Fruit fly (Drosophila melanogaster) whole organism, embryonic: ENCODE measurements around the gene CG6431.

Experiments
- Antp ChIP-seq: fragments of 200-800 bp; sonication (Bioruptor generic); optimal IDR thresholded peaks from 3 replicates; lab custom pipeline; 2016; ENCODE audit warnings: missing biosample characterization, missing genetic modification characterization
- Asciz ChIP-seq: fragments of 200-800 bp; sonication (Bioruptor generic); optimal IDR thresholded peaks from 2 replicates; lab custom pipeline; 2017; ENCODE audit warnings: missing biosample characterization, mild to moderate bottlenecking, missing genetic modification characterization, missing genetic modification reagents
- Blimp-1 ChIP-seq: fragments of 200-800 bp; sonication (Bioruptor generic); optimal IDR thresholded peaks from 3 replicates; lab custom pipeline; 2018; ENCODE audit warnings: missing biosample characterization, missing genetic modification characterization, mild to moderate bottlenecking, moderate library complexity, missing genetic modification reagents
- C15 ChIP-seq: fragments of 200-800 bp; sonication (Bioruptor generic); IDR thresholded peaks from 3 replicates; pipeline ENCODE4 v1.3.6; 2022; ENCODE audit warnings: missing biosample characterization, missing genetic modification characterization
- CG11504 ChIP-seq: fragments of 200-800 bp; sonication (Bioruptor generic); optimal IDR thresholded peaks from 3 replicates; lab custom pipeline; 2019; ENCODE audit warnings: missing biosample characterization, mild to moderate bottlenecking, missing genetic modification characterization, moderate library complexity
- CG12155 ChIP-seq: fragments of 200-800 bp; sonication (Bioruptor generic); optimal IDR thresholded peaks from 3 replicates; lab custom pipeline; 2016; ENCODE audit warnings: missing biosample characterization, missing genetic modification characterization
- CG14050 ChIP-seq: fragments of 200-800 bp; sonication (Bioruptor generic); IDR thresholded peaks from 3 replicates; pipeline ENCODE4 v1.3.6; 2022; ENCODE audit warnings: missing biosample characterization, missing genetic modification characterization
- CG14441 ChIP-seq: fragments of 200-800 bp; sonication (Bioruptor generic); IDR thresholded peaks from 2 replicates; pipeline ENCODE4 v1.3.6; 2022; ENCODE audit warnings: missing biosample characterization, missing genetic modification characterization
- CG14860 ChIP-seq: fragments of 200-800 bp; sonication (Bioruptor generic); IDR thresholded peaks from 3 replicates; pipeline ENCODE4 v1.3.6; 2022; ENCODE audit warnings: missing biosample characterization, missing genetic modification characterization; ENCODE audit not compliant: partially characterized antibody
- CG15514 ChIP-seq: fragments of 200-800 bp; sonication (Bioruptor generic); optimal IDR thresholded peaks from 3 replicates; lab custom pipeline; 2017; ENCODE audit warnings: missing biosample characterization, missing genetic modification characterization, mild to moderate bottlenecking, moderate library complexity, missing genetic modification reagents
- CG15696 ChIP-seq: fragments of 200-800 bp; sonication (Bioruptor generic); optimal IDR thresholded peaks from 2 replicates; lab custom pipeline; 2019; ENCODE audit warnings: missing biosample characterization, mild to moderate bottlenecking, missing genetic modification characterization, moderate library complexity
- CG16863 ChIP-seq: fragments of 200-800 bp; sonication (Bioruptor generic); optimal IDR thresholded peaks from 3 replicates; lab custom pipeline; 2016; ENCODE audit warnings: missing biosample characterization, missing genetic modification characterization
- CG18262 ChIP-seq: fragments of 200-800 bp; optimal IDR thresholded peaks from 3 replicates; lab custom pipeline; 2019; ENCODE audit warnings: missing biosample characterization, mild to moderate bottlenecking, missing genetic modification characterization, moderate library complexity
- CG2712 ChIP-seq: fragments of 200-800 bp; optimal IDR thresholded peaks from 3 replicates; lab custom pipeline; 2019; ENCODE audit warnings: missing biosample characterization, mild to moderate bottlenecking, missing genetic modification characterization, moderate library complexity
- CG2875 ChIP-seq: fragments of 200-800 bp; sonication (Bioruptor generic); optimal IDR thresholded peaks from 2 replicates; lab custom pipeline; 2017; ENCODE audit warnings: missing biosample characterization, mild to moderate bottlenecking, missing genetic modification characterization, missing genetic modification reagents
- CG30403 ChIP-seq: fragments of 200-800 bp; sonication (Bioruptor generic); optimal IDR thresholded peaks from 3 replicates; lab custom pipeline; 2016; ENCODE audit warnings: missing biosample characterization, missing genetic modification characterization
- CG4282 ChIP-seq: fragments of 200-800 bp; sonication (Bioruptor generic); optimal IDR thresholded peaks from 2 replicates; lab custom pipeline; 2016; ENCODE audit warnings: missing biosample characterization, missing genetic modification characterization
- CG4730 ChIP-seq: fragments of 200-800 bp; sonication (Bioruptor generic); IDR thresholded peaks from 2 replicates; pipeline ENCODE4 v1.3.6; 2022; ENCODE audit warnings: missing biosample characterization, missing genetic modification characterization
- CG5953 ChIP-seq: fragments of 200-800 bp; sonication (Bioruptor generic); IDR thresholded peaks from 2 replicates; pipeline ENCODE4 v1.3.6; 2022; ENCODE audit warnings: missing biosample characterization, missing genetic modification characterization
- CG6813 ChIP-seq: fragments of 200-800 bp; sonication (Bioruptor generic); optimal IDR thresholded peaks from 2 replicates; lab custom pipeline; 2017; ENCODE audit warnings: missing biosample characterization, missing genetic modification characterization, mild to moderate bottlenecking, moderate library complexity, missing genetic modification reagents
- CG8388 ChIP-seq: fragments of 200-800 bp; sonication (Bioruptor generic); optimal IDR thresholded peaks from 2 replicates; lab custom pipeline; 2019; ENCODE audit warnings: missing biosample characterization, mild to moderate bottlenecking, missing genetic modification characterization, moderate library complexity
- CkIIα-i1 ChIP-seq: fragments of 200-800 bp; sonication (Bioruptor generic); IDR thresholded peaks from 2 replicates; pipeline ENCODE4 v1.3.6; 2022; ENCODE audit warnings: missing biosample characterization, missing genetic modification characterization
- Deaf1 ChIP-seq: fragments of 200-800 bp; optimal IDR thresholded peaks from 3 replicates; lab custom pipeline; 2019; ENCODE audit warnings: missing biosample characterization, mild to moderate bottlenecking, missing genetic modification characterization, moderate library complexity
- Ets97D ChIP-seq: fragments of 200-800 bp; sonication (Bioruptor generic); optimal IDR thresholded peaks from 3 replicates; lab custom pipeline; 2016; ENCODE audit warnings: missing biosample characterization, missing genetic modification characterization
- Gug ChIP-seq: fragments of 200-800 bp; sonication (Bioruptor generic); IDR thresholded peaks from 4 replicates; pipeline ENCODE4 v1.3.6; 2022; ENCODE audit warnings: missing biosample characterization, missing genetic modification characterization
- H15 ChIP-seq: fragments of 200-800 bp; sonication (Bioruptor generic); IDR thresholded peaks from 3 replicates; pipeline ENCODE4 v1.3.6; 2022; ENCODE audit warnings: missing biosample characterization, missing genetic modification characterization
- Hr3 ChIP-seq: fragments of 200-800 bp; sonication (Bioruptor generic); optimal IDR thresholded peaks from 3 replicates; lab custom pipeline; 2016; ENCODE audit warnings: missing biosample characterization, missing genetic modification characterization
- Kr ChIP-seq: fragments of 200-800 bp; sonication (Bioruptor generic); optimal IDR thresholded peaks from 2 replicates; lab custom pipeline; 2017; ENCODE audit warnings: missing biosample characterization, mild to moderate bottlenecking, missing genetic modification characterization
- MTF-1 ChIP-seq: fragments of 200-800 bp; sonication (Bioruptor generic); optimal IDR thresholded peaks from 2 replicates; lab custom pipeline; 2018; ENCODE audit warnings: missing biosample characterization, mild to moderate bottlenecking, missing genetic modification characterization, borderline replicate concordance
- Myb ChIP-seq: fragments of 200-800 bp; sonication (Bioruptor generic); optimal IDR thresholded peaks from 2 replicates; lab custom pipeline; 2016; ENCODE audit warnings: missing biosample characterization, missing genetic modification characterization
- Pdp1 ChIP-seq, 2 experiments: fragments of 200-800 bp; sonication (Bioruptor generic); optimal IDR thresholded peaks; 3 replicates each; lab custom pipeline; 2016; ENCODE audit warnings: missing biosample characterization in 2 of 2, missing genetic modification characterization in 2 of 2, mild to moderate bottlenecking in 1 of 2, moderate library complexity in 1 of 2
- Xrp1 ChIP-seq: fragments of 200-800 bp; sonication (Bioruptor generic); IDR thresholded peaks from 2 replicates; pipeline ENCODE4 v1.3.6; 2022; ENCODE audit warnings: missing biosample characterization, missing genetic modification characterization
- bab2 ChIP-seq: fragments of 200-800 bp; sonication (Bioruptor generic); optimal IDR thresholded peaks from 2 replicates; lab custom pipeline; 2016; ENCODE audit warnings: missing biosample characterization, missing genetic modification characterization
- bsh ChIP-seq, 2 experiments: fragments of 200-800 bp; sonication (Bioruptor generic); optimal IDR thresholded peaks; 2 replicates each; lab custom pipeline; 2017 to 2018; ENCODE audit warnings: mild to moderate bottlenecking in 2 of 2, missing biosample characterization in 2 of 2, missing genetic modification characterization in 2 of 2, moderate library complexity in 1 of 2
- chinmo ChIP-seq: fragments of 200-800 bp; sonication (Bioruptor generic); IDR thresholded peaks from 4 replicates; pipeline ENCODE4 v1.3.6; 2022; ENCODE audit warnings: missing biosample characterization, missing genetic modification characterization; ENCODE audit not compliant: partially characterized antibody
- cwo ChIP-seq: fragments of 200-800 bp; sonication (Bioruptor generic); optimal IDR thresholded peaks from 3 replicates; lab custom pipeline; 2017; ENCODE audit warnings: missing biosample characterization, missing genetic modification characterization, mild to moderate bottlenecking, moderate library complexity, missing genetic modification reagents
- dysf ChIP-seq: fragments of 200-800 bp; sonication (Bioruptor generic); IDR thresholded peaks from 3 replicates; pipeline ENCODE4 v1.3.6; 2022; ENCODE audit warnings: missing biosample characterization, missing genetic modification characterization
- ems ChIP-seq: fragments of 200-800 bp; sonication (Bioruptor generic); optimal IDR thresholded peaks from 3 replicates; lab custom pipeline; 2016; ENCODE audit warnings: missing biosample characterization, missing genetic modification characterization
- gro ChIP-seq: fragments of 200-800 bp; sonication (Bioruptor generic); optimal IDR thresholded peaks from 2 replicates; lab custom pipeline; 2016; ENCODE audit warnings: missing biosample characterization, missing genetic modification characterization
- gsb ChIP-seq: fragments of 200-800 bp; sonication (Bioruptor generic); IDR thresholded peaks from 2 replicates; pipeline ENCODE4 v1.3.6; 2022; ENCODE audit warnings: missing biosample characterization, missing genetic modification characterization
- hb ChIP-seq: fragments of 200-800 bp; sonication (Bioruptor generic); IDR thresholded peaks from 3 replicates; pipeline ENCODE4 v1.3.6; 2022; ENCODE audit warnings: missing biosample characterization, missing genetic modification characterization; ENCODE audit not compliant: partially characterized antibody
- hth ChIP-seq: fragments of >200 bp; optimal IDR thresholded peaks from 2 replicates; lab custom pipeline; 2017; ENCODE audit warnings: inconsistent platforms
- insv ChIP-seq, 2 experiments: fragments of 200-800 bp; sonication (Bioruptor generic); optimal IDR thresholded peaks; 3 replicates each; lab custom pipeline; 2016 to 2018; ENCODE audit warnings: missing biosample characterization in 2 of 2, missing genetic modification characterization in 2 of 2
- ken ChIP-seq: fragments of 200-800 bp; sonication (Bioruptor generic); IDR thresholded peaks from 3 replicates; pipeline ENCODE4 v1.3.6; 2022; ENCODE audit warnings: missing biosample characterization, missing genetic modification characterization
- nerfin-1 ChIP-seq: fragments of 200-800 bp; sonication (Bioruptor generic); optimal IDR thresholded peaks from 3 replicates; lab custom pipeline; 2019; ENCODE audit warnings: missing biosample characterization, mild to moderate bottlenecking, missing genetic modification characterization, moderate library complexity
- oc ChIP-seq: fragments of 200-800 bp; sonication (Bioruptor generic); optimal IDR thresholded peaks from 2 replicates; lab custom pipeline; 2018; ENCODE audit warnings: missing biosample characterization, mild to moderate bottlenecking, missing genetic modification characterization, moderate library complexity
- phol ChIP-seq: fragments of 200-800 bp; sonication (Bioruptor generic); optimal IDR thresholded peaks from 3 replicates; lab custom pipeline; 2018; ENCODE audit warnings: missing biosample characterization, mild to moderate bottlenecking, missing genetic modification characterization, moderate library complexity
- tll ChIP-seq, 2 experiments: fragments of 200-800 bp in 1 of 2; fragments of >200 bp in 1 of 2; sonication (Bioruptor generic) in 1 of 2; optimal IDR thresholded peaks; 2 replicates each; lab custom pipeline; 2017 to 2019; ENCODE audit warnings: missing biosample characterization in 2 of 2, missing genetic modification characterization in 2 of 2, mild to moderate bottlenecking in 1 of 2, moderate library complexity in 1 of 2
- usp ChIP-seq: fragments of >200 bp; optimal IDR thresholded peaks from 2 replicates; lab custom pipeline; 2017; ENCODE audit warnings: missing biosample characterization, missing genetic modification characterization

Gene CG6431

dm6 chr2L:10743714-10744113 lies 19.7 kb downstream of the CG6431 start, which contains the start of gene CG6729 (continued):
- no peak for TF ChIP-seq CG18262 (tag; lab: Kevin White, UChicago)
- no peak for TF ChIP-seq Antp (GFP tag; lab: Kevin White, UChicago)
- TF ChIP-seq CG6813, result no peak
- no peak for TF ChIP-seq CG4730 (GFP tag; lab: Robert Waterston, UW)
- no peak for TF ChIP-seq gsb
- TF ChIP-seq, all 482 proteins: peak for 50

dm6 chr2L:10748218-10748617 lies 24.2 kb downstream of the CG6431 start:
- no peak for TF ChIP-seq CG14441
- TF ChIP-seq Deaf1 (tag; lab: Kevin White, UChicago), result no peak
- TF ChIP-seq Hr3, result no peak
- no peak for TF ChIP-seq CG16863 (GFP tag; lab: Kevin White, UChicago)
- TF ChIP-seq CG15696 (tag; lab: Kevin White, UChicago), result no peak
- TF ChIP-seq CG2875 (GFP tag; lab: Kevin White, UChicago), result no peak
- no peak for TF ChIP-seq Ets97D (GFP tag; lab: Kevin White, UChicago)
- TF ChIP-seq MTF-1 (GFP tag; lab: Kevin White, UChicago), result no peak
- no peak for TF ChIP-seq dysf (GFP tag; lab: Robert Waterston, UW)
- TF ChIP-seq CG14050 (GFP tag; lab: Robert Waterston, UW), result no peak
- peak; percentile 49; the same call in 1 of the 2 replicates for TF ChIP-seq Xrp1 (GFP tag; lab: Robert Waterston, UW)
- TF ChIP-seq CG15514 (GFP tag; lab: Kevin White, UChicago), result no peak
- TF ChIP-seq insv (GFP tag; optimal IDR thresholded peaks at IDR 0.05; lab: Kevin White, UChicago), result no peak
- no peak for TF ChIP-seq CG14860
- no peak for TF ChIP-seq hb (GFP tag; lab: Robert Waterston, UW)
- TF ChIP-seq usp (GFP tag; lab: Kevin White, UChicago), result no peak
- TF ChIP-seq nerfin-1 (tag; lab: Kevin White, UChicago), result no peak
- no peak for TF ChIP-seq CkIIα-i1
- no peak for TF ChIP-seq Gug (GFP tag; lab: Robert Waterston, UW)
- peak; percentile 14 for TF ChIP-seq CG2712 (tag; lab: Kevin White, UChicago)
- no peak for TF ChIP-seq C15 (GFP tag; lab: Robert Waterston, UW)
- peak; percentile 7 for TF ChIP-seq CG8388 (GFP tag; lab: Kevin White, UChicago)
- TF ChIP-seq CG6813, result no peak
- peak in 1 of 2 experiments; percentile 17 for TF ChIP-seq bsh (GFP tag; optimal IDR thresholded peaks at IDR 0.05; lab: Kevin White, UChicago)
- TF ChIP-seq Blimp-1 (GFP tag; lab: Kevin White, UChicago), result peak; percentile 26
- no peak for TF ChIP-seq oc (tag; lab: Kevin White, UChicago)
- TF ChIP-seq Pdp1 (GFP tag; optimal IDR thresholded peaks at IDR 0.05; lab: Kevin White, UChicago), result peak in 1 of 2 experiments; percentile 45
- 0 out of 3 replicates have a peak, but pooled peaks have one; percentile 30 for TF ChIP-seq H15 (GFP tag; lab: Robert Waterston, UW)
- no peak for TF ChIP-seq cwo
- TF ChIP-seq CG5953 (GFP tag; lab: Robert Waterston, UW), result 0 out of 2 replicates have a peak, but pooled peaks have one; percentile 9
- TF ChIP-seq hth, result no peak
- TF ChIP-seq ken (GFP tag; lab: Robert Waterston, UW), result no peak
- peak; percentile 11 for TF ChIP-seq CG30403
- TF ChIP-seq CG12155 (GFP tag; lab: Kevin White, UChicago), result no peak
- TF ChIP-seq phol (tag; lab: Kevin White, UChicago), result peak; percentile 12
- TF ChIP-seq tll (GFP tag; optimal IDR thresholded peaks at IDR 0.05; lab: Kevin White, UChicago), result no peak
- no peak for TF ChIP-seq Myb (GFP tag; lab: Kevin White, UChicago)
- no peak for TF ChIP-seq ems
- no peak for TF ChIP-seq Kr
- peak; percentile 4 for TF ChIP-seq Asciz (GFP tag; lab: Kevin White, UChicago)
- TF ChIP-seq CG4282 (GFP tag; lab: Kevin White, UChicago), result no peak
- TF ChIP-seq chinmo, result no peak
- no peak for TF ChIP-seq bab2
- TF ChIP-seq gro, result no peak
- peak; percentile 47 for TF ChIP-seq CG11504 (tag; lab: Kevin White, UChicago)
